Worm (Caenorhabditis elegans) whole organism, midembryonic: Measurements from ENCODE around the gene tps-2.

Source experiments
- T22C8.4 ChIP-seq: fragments of 200-800 bp; sonication (Bioruptor generic); IDR thresholded peaks from 2 replicates; pipeline ENCODE4 v1.3.6; 2022; ENCODE audit warnings: missing genetic modification characterization, missing compliant biosample characterization
- cog-1 ChIP-seq: sonication (generic microtip); optimal IDR thresholded peaks from 2 replicates; lab custom pipeline; 2016; ENCODE audit warnings: missing genetic modification characterization, missing compliant biosample characterization
- flt-1 ChIP-seq: fragments of 200-800 bp; sonication (Bioruptor generic); IDR thresholded peaks from 2 replicates; pipeline ENCODE4 v1.3.6; 2022; ENCODE audit warnings: missing genetic modification characterization, missing compliant biosample characterization
- klf-2 ChIP-seq: fragments of 200-800 bp; sonication (Bioruptor generic); conservative IDR thresholded peaks from 2 replicates; pipeline ENCODE4 v1.3.6; 2022; ENCODE audit warnings: missing genetic modification reagents, missing genetic modification characterization, missing compliant biosample characterization
- med-1 ChIP-seq: sonication (generic microtip); optimal IDR thresholded peaks from 2 replicates; lab custom pipeline; 2017; ENCODE audit warnings: missing genetic modification characterization, mild to moderate bottlenecking, missing compliant biosample characterization, antibody characterized with exemption, missing genetic modification reagents; ENCODE audit not compliant: insufficient read depth
- ref-1 ChIP-seq: fragments of 200-800 bp; sonication (Bioruptor generic); conservative IDR thresholded peaks from 2 replicates; pipeline ENCODE4 v1.3.6; 2022; ENCODE audit warnings: missing genetic modification reagents, missing genetic modification characterization, missing compliant biosample characterization
- tab-1 ChIP-seq: fragments of 200-800 bp; sonication (Bioruptor generic); IDR thresholded peaks from 2 replicates; pipeline ENCODE4 v1.3.6; 2022; ENCODE audit warnings: missing genetic modification characterization, missing compliant biosample characterization
- ztf-23 ChIP-seq: fragments of 200-800 bp; sonication (Bioruptor generic); IDR thresholded peaks from 2 replicates; pipeline ENCODE4 v1.3.6; 2022; ENCODE audit warnings: missing genetic modification reagents, missing genetic modification characterization, missing compliant biosample characterization
- ztf-29 ChIP-seq: fragments of 200-800 bp; sonication (Bioruptor generic); IDR thresholded peaks from 2 replicates; pipeline ENCODE4 v1.3.6; 2022; ENCODE audit warnings: missing genetic modification reagents, missing genetic modification characterization, missing compliant biosample characterization

Gene tps-2

DNA sequence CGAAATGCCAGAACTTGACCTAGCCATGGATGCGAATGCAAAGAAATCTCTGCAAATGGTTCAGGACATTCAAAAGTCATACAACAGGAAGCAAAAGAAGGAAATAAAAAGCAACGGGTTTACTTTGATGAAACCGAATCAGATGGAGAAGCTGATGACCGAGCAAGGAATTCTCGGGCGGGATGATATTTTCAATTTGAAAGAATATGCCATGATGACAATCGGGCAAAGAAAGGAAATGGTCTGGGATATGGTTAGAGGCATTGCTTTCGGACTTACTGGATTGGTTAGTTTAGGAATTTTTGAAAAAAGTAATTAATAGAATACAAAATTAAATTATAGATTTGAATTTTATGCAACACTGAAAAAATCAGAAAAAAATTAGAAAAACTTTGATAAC is 20.0 kb downstream of the tps-2 start:
- TF ChIP-seq flt-1 (no peak), tab-1 (GFP tag; lab: Robert Waterston, UW) (no peak), klf-2 (GFP tag; lab: Robert Waterston, UW) (no peak), ztf-23 (no peak), ztf-29 (GFP tag; lab: Robert Waterston, UW) (no peak), med-1 (no peak)

DNA sequence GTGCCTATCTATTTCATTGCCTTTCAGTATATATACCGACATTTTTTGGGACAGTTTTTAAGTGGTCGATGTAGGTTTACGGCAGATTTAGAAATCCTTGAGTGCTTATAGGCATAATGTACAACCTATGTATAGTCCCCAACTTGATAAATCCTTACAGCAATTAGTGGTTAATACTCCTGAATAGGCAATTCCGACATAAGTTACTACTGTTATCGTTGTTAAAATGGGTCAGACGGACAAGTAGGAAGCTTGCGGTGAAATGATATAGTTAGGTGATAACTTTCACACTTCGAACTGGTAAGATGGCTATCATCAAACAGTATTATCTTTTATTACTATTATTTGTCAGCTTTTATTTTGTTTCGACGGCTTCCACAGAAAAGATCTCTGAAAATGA is 22.1 kb downstream of the tps-2 start, which contains the start of gene mltn-10:
Gene mltn-10 (plus strand): TSS at position 301 of the 400 bp plus-strand sequence.
- TF ChIP-seq klf-2 (GFP tag; lab: Robert Waterston, UW): no peak
- TF ChIP-seq ref-1 (GFP tag; lab: Robert Waterston, UW): no peak
- TF ChIP-seq ztf-29 (GFP tag; lab: Robert Waterston, UW): no peak
- no peak for TF ChIP-seq flt-1

DNA sequence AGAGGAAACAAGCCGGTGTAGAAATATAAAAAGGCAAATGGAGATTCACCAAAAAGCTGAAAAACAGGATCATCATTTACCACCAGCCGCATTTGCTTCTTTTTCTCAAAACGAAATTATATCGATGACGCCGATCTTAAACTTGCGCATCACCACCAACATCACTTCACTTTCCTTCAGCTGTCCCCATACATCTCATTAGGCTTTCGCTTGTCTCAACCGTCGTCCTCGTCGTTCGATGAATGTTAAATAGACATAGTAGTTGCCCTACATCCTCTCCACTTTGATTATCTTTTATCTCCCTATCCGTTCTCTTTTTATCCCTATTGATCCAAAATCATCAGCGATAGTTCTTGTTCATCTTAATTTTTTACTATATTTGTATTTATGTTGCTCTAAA is 26.2 kb downstream of the tps-2 start:
- TF ChIP-seq ref-1 (GFP tag; lab: Robert Waterston, UW): no peak
- no peak for TF ChIP-seq cog-1 (tag; lab: Kevin White, UChicago)
- no peak for TF ChIP-seq med-1
- no peak for TF ChIP-seq T22C8.4 (GFP tag; lab: Robert Waterston, UW)
- TF ChIP-seq tab-1 (GFP tag; lab: Robert Waterston, UW): no peak
- TF ChIP-seq klf-2 (GFP tag; lab: Robert Waterston, UW): no peak
- TF ChIP-seq ztf-23: no peak
- TF ChIP-seq ztf-29 (GFP tag; lab: Robert Waterston, UW): no peak
- TF ChIP-seq flt-1: no peak

- TF ChIP-seq ztf-29 (GFP tag; lab: Robert Waterston, UW) (no peak), flt-1 (no peak), cog-1 (tag; lab: Kevin White, UChicago) (no peak), ztf-23 (no peak), tab-1 (GFP tag; lab: Robert Waterston, UW) (no peak), klf-2 (GFP tag; lab: Robert Waterston, UW) (no peak), T22C8.4 (GFP tag; lab: Robert Waterston, UW) (no peak), ref-1 (GFP tag; lab: Robert Waterston, UW) (no peak)
Observed at ce11 chrII:14627330-14627729, 26.6 kb downstream of the tps-2 start, which contains the start of gene tag-297. Gene tag-297 (plus strand): TSS chrII:14627630.

ce11 chrII:14632823-14633222 is 32.1 kb downstream of the tps-2 start, which contains the start of gene C38C6.3:
Gene C38C6.3 (plus strand): TSS chrII:14633123.
- no peak for TF ChIP-seq med-1
- TF ChIP-seq ztf-29 (GFP tag; lab: Robert Waterston, UW): no peak
- TF ChIP-seq tab-1 (GFP tag; lab: Robert Waterston, UW): no peak
- no peak for TF ChIP-seq cog-1 (tag; lab: Kevin White, UChicago)
- no peak for TF ChIP-seq ztf-23
- no peak for TF ChIP-seq T22C8.4 (GFP tag; lab: Robert Waterston, UW)
- TF ChIP-seq ref-1 (GFP tag; lab: Robert Waterston, UW): no peak
- no peak for TF ChIP-seq klf-2 (GFP tag; lab: Robert Waterston, UW)
- TF ChIP-seq flt-1: no peak

- no peak for TF ChIP-seq klf-2 (GFP tag; lab: Robert Waterston, UW)
- TF ChIP-seq ref-1 (GFP tag; lab: Robert Waterston, UW): no peak
- no peak for TF ChIP-seq ztf-29 (GFP tag; lab: Robert Waterston, UW)
- no peak for TF ChIP-seq cog-1 (tag; lab: Kevin White, UChicago)
- no peak for TF ChIP-seq tab-1 (GFP tag; lab: Robert Waterston, UW)
- TF ChIP-seq med-1: no peak
- TF ChIP-seq flt-1: no peak
- TF ChIP-seq T22C8.4 (GFP tag; lab: Robert Waterston, UW): no peak
- TF ChIP-seq ztf-23: no peak
Observed at ce11 chrII:14634042-14634441, 33.3 kb downstream of the tps-2 start.

ce11 chrII:14635179-14635578 is 34.5 kb downstream of the tps-2 start:
- peak; percentile 84 for TF ChIP-seq T22C8.4 (GFP tag; lab: Robert Waterston, UW)
- no peak for TF ChIP-seq cog-1 (tag; lab: Kevin White, UChicago)
- TF ChIP-seq klf-2 (GFP tag; lab: Robert Waterston, UW): peak; percentile 78; the same call in 1 of the 2 replicates
- TF ChIP-seq ref-1 (GFP tag; lab: Robert Waterston, UW): peak; percentile 66
- peak; percentile 82 for TF ChIP-seq ztf-23
- peak; percentile 82 for TF ChIP-seq ztf-29 (GFP tag; lab: Robert Waterston, UW)
- TF ChIP-seq flt-1: peak; percentile 84
- peak; percentile 3 for TF ChIP-seq med-1
- TF ChIP-seq tab-1 (GFP tag; lab: Robert Waterston, UW): peak; percentile 89

ce11 chrII:14635895-14636294 is 35.2 kb downstream of the tps-2 start:
- TF ChIP-seq flt-1: peak; percentile 75
- TF ChIP-seq tab-1 (GFP tag; lab: Robert Waterston, UW): peak; percentile 10; the same call in 1 of the 2 replicates
- 0 out of 2 replicates have a peak, but pooled peaks have one; percentile 26 for TF ChIP-seq T22C8.4 (GFP tag; lab: Robert Waterston, UW)

DNA sequence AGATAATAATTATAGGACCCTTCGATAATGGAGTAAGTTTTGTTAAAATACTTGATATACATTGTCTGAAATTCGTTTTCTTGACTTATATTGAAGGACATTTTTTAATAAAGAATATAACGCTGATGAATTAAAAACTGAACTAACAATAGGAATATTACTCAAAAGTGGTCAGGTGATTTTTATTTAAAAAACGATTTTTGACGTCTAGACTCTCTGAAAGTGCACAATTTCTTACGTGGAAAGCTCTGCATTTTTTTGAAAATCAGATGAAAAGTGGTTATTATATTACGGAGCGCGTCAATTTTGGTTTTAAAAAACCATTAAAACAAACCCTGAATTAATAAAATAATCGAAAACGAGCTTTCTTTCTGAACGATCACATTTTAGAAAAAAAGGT is 36.0 kb downstream of the tps-2 start, which contains the start of gene sre-13:
Gene sre-13 (minus strand): TSS at position 101 of the 400 bp plus-strand sequence.
- TF ChIP-seq flt-1: no peak
- no peak for TF ChIP-seq ztf-23
- no peak for TF ChIP-seq med-1
- TF ChIP-seq tab-1 (GFP tag; lab: Robert Waterston, UW): no peak
- no peak for TF ChIP-seq T22C8.4 (GFP tag; lab: Robert Waterston, UW)
- no peak for TF ChIP-seq ztf-29 (GFP tag; lab: Robert Waterston, UW)
- TF ChIP-seq ref-1 (GFP tag; lab: Robert Waterston, UW): no peak
- no peak for TF ChIP-seq klf-2 (GFP tag; lab: Robert Waterston, UW)
- no peak for TF ChIP-seq cog-1 (tag; lab: Kevin White, UChicago)

ce11 chrII:14641387-14641786 is 40.7 kb downstream of the tps-2 start:
- TF ChIP-seq flt-1: peak; percentile 47; the same call in 1 of the 2 replicates
- 0 out of 2 replicates have a peak, but pooled peaks have one; percentile 52 for TF ChIP-seq tab-1 (GFP tag; lab: Robert Waterston, UW)
